Worm (Caenorhabditis elegans) whole organism, L3 larva: ENCODE data around the gene arrd-13.

Experiments
- ceh-16 ChIP-seq: sonication (generic microtip); optimal IDR thresholded peaks from 2 replicates; lab custom pipeline; 2017; ENCODE audit warnings: missing biosample characterization, missing genetic modification characterization
- ceh-9 ChIP-seq: sonication (generic microtip); optimal IDR thresholded peaks from 2 replicates; lab custom pipeline; 2018; ENCODE audit warnings: missing biosample characterization, missing genetic modification characterization
- egl-27 ChIP-seq: sonication (generic microtip); optimal IDR thresholded peaks from 4 replicates; lab custom pipeline; 2017; ENCODE audit warnings: missing biosample characterization, missing genetic modification reagents, missing genetic modification characterization
- egl-5 ChIP-seq: fragments of 150-350 bp; optimal IDR thresholded peaks from 2 replicates; lab custom pipeline; 2017; ENCODE audit warnings: missing biosample characterization, missing genetic modification reagents, missing genetic modification characterization, inconsistent platforms
- elt-1 ChIP-seq: fragments of 150-350 bp; optimal IDR thresholded peaks from 2 replicates; lab custom pipeline; 2014; ENCODE audit warnings: missing biosample characterization, missing genetic modification characterization
- eor-1 ChIP-seq, 2 experiments: fragments of 150-350 bp; optimal IDR thresholded peaks; 2 replicates each; lab custom pipeline; 2014 to 2018; ENCODE audit warnings: missing biosample characterization in 2 of 2, missing genetic modification characterization in 2 of 2
- fkh-10 ChIP-seq: sonication (generic microtip); optimal IDR thresholded peaks from 2 replicates; lab custom pipeline; 2017; ENCODE audit warnings: missing biosample characterization, missing genetic modification reagents, missing genetic modification characterization
- fkh-2 ChIP-seq: fragments of 150-350 bp; optimal IDR thresholded peaks from 2 replicates; lab custom pipeline; 2014; ENCODE audit warnings: missing biosample characterization, missing genetic modification reagents, missing genetic modification characterization
- fos-1 ChIP-seq: fragments of 150-350 bp; optimal IDR thresholded peaks from 2 replicates; lab custom pipeline; 2014; ENCODE audit warnings: missing biosample characterization, missing genetic modification characterization
- jun-1 ChIP-seq: fragments of 150-350 bp; optimal IDR thresholded peaks from 2 replicates; lab custom pipeline; 2014; ENCODE audit warnings: missing biosample characterization, missing genetic modification reagents, missing genetic modification characterization
- lin-15B ChIP-seq: fragments of 150-350 bp; optimal IDR thresholded peaks from 2 replicates; lab custom pipeline; 2014; ENCODE audit warnings: missing biosample characterization, missing genetic modification characterization
- lin-39 ChIP-seq: fragments of 150-350 bp; optimal IDR thresholded peaks from 2 replicates; lab custom pipeline; 2018; ENCODE audit warnings: missing biosample characterization, missing genetic modification reagents, missing genetic modification characterization
- mdl-1 ChIP-seq: fragments of 150-350 bp; optimal IDR thresholded peaks from 2 replicates; lab custom pipeline; 2014; ENCODE audit warnings: missing biosample characterization, missing genetic modification characterization
- mml-1 ChIP-seq: fragments of 150-350 bp; sonication (generic microtip); optimal IDR thresholded peaks from 3 replicates; lab custom pipeline; 2014; ENCODE audit warnings: missing biosample characterization, missing genetic modification characterization
- nfya-1 ChIP-seq: sonication (generic microtip); optimal IDR thresholded peaks from 2 replicates; lab custom pipeline; 2017; ENCODE audit warnings: missing genetic modification characterization, mild to moderate bottlenecking, missing compliant biosample characterization, antibody characterized with exemption, moderate library complexity; ENCODE audit not compliant: insufficient read depth
- nhr-12 ChIP-seq: fragments of 150-350 bp; optimal IDR thresholded peaks from 2 replicates; lab custom pipeline; 2014; ENCODE audit warnings: missing biosample characterization, missing genetic modification characterization
- nhr-23 ChIP-seq: fragments of 150-350 bp; optimal IDR thresholded peaks from 2 replicates; lab custom pipeline; 2014; ENCODE audit warnings: missing biosample characterization, missing genetic modification reagents, missing genetic modification characterization
- nhr-237 ChIP-seq: fragments of 150-350 bp; optimal IDR thresholded peaks from 2 replicates; lab custom pipeline; 2014; ENCODE audit warnings: missing biosample characterization, missing genetic modification characterization
- nhr-25 ChIP-seq: sonication (generic microtip); optimal IDR thresholded peaks from 2 replicates; lab custom pipeline; 2017; ENCODE audit warnings: missing biosample characterization, missing genetic modification characterization
- nhr-28 ChIP-seq: fragments of 150-350 bp; optimal IDR thresholded peaks from 2 replicates; lab custom pipeline; 2014; ENCODE audit warnings: missing biosample characterization, missing genetic modification characterization
- nhr-43 ChIP-seq: sonication (generic microtip); optimal IDR thresholded peaks from 2 replicates; lab custom pipeline; 2016; ENCODE audit warnings: mild to moderate bottlenecking, missing genetic modification characterization, missing compliant biosample characterization; ENCODE audit not compliant: poor library complexity, severe bottlenecking
- nhr-76 ChIP-seq: fragments of 150-350 bp; sonication (generic microtip); optimal IDR thresholded peaks from 5 replicates; lab custom pipeline; 2014; ENCODE audit warnings: missing biosample characterization, missing genetic modification characterization
- nhr-77 ChIP-seq: fragments of 150-350 bp; optimal IDR thresholded peaks from 2 replicates; lab custom pipeline; 2014; ENCODE audit warnings: missing biosample characterization, missing genetic modification characterization
- pha-4 ChIP-seq: fragments of 150-350 bp; optimal IDR thresholded peaks from 2 replicates; lab custom pipeline; 2014; ENCODE audit warnings: missing biosample characterization, missing genetic modification reagents, missing genetic modification characterization
- pqm-1 ChIP-seq: fragments of 150-350 bp; optimal IDR thresholded peaks from 2 replicates; lab custom pipeline; 2017; ENCODE audit warnings: missing biosample characterization, missing genetic modification characterization, inconsistent platforms
- sea-2 ChIP-seq: fragments of 150-350 bp; sonication (generic microtip); optimal IDR thresholded peaks from 4 replicates; lab custom pipeline; 2014; ENCODE audit warnings: missing biosample characterization, missing genetic modification reagents, missing genetic modification characterization
- skn-1 ChIP-seq: fragments of 150-350 bp; optimal IDR thresholded peaks from 2 replicates; lab custom pipeline; 2014; ENCODE audit warnings: missing biosample characterization, missing genetic modification characterization
- tbx-2 ChIP-seq: sonication (generic microtip); optimal IDR thresholded peaks from 2 replicates; lab custom pipeline; 2016; ENCODE audit warnings: mild to moderate bottlenecking, missing genetic modification characterization, missing compliant biosample characterization
- zag-1 ChIP-seq: fragments of 150-350 bp; optimal IDR thresholded peaks from 2 replicates; lab custom pipeline; 2014; ENCODE audit warnings: missing biosample characterization, missing genetic modification characterization

Gene arrd-13

DNA sequence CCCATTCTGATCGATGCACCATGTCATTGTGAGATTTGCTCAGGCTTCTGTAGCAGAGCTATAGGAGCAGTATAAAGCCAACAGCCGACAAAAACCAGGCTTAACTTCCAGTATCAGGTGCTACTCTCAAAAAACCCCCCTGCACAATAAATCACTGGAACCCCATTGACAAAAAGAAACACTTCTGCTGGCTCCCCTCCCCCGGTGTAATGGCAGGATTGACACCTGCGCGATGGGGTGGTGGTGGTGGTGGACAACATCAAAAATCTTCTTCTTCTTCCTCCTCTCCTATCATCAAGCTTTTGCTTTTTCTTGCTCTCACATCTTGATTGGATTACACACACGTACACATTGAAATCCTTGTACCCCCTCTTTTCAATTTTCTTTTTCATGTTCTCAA, 31.5 kb downstream of the arrd-13 start:
- TF ChIP-seq egl-5 (tag; lab: Kevin White, UChicago) (peak; percentile 22), mml-1 (tag; lab: Kevin White, UChicago) (no peak), lin-39 (tag; lab: Kevin White, UChicago) (peak; percentile 12)
- TF ChIP-seq, all 47 proteins: peak for 2

DNA sequence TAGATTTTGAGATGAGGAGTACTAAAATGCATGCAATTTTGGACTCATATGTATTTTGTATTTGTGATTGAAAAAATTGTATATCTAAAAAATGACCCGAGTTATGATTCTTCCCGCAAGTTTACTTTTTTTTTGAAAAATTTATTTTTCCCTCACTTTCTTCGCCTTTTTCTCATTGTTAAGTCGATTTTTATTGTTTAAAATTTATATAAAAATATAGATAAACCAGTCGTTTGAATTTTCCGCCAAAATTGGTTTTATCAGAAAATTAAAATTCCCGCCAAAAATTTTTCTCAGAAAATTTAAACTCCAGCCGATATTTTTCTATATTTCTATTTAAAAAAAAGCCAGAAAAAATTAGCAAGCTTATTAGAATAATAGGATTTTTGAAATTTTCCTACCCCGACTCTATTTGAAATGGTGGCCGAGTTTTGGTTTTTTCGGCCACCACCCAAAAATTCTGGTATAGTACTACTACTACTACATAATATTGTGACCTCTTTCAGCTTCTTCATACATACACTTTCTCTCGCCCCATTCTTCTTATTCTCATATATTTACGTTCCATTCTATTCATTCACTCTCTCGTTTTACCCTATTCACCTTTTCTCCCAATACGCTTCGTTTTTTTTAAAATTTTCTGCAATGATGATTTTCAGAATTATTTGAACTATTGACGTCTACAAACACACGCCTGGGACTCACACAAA, 33.5 kb downstream of the arrd-13 start, which contains the start of gene ZK131.11:
TSS of gene ZK131.11 (plus strand) at position 660 of the 710 bp plus-strand sequence.
- TF ChIP-seq nfya-1 (tag; lab: Kevin White, UChicago) (no peak), egl-27 (tag; lab: Kevin White, UChicago) (no peak), mdl-1 (no peak), elt-1 (no peak), fos-1 (tag; lab: Kevin White, UChicago) (no peak), tbx-2 (tag; lab: Kevin White, UChicago) (no peak), nhr-43 (no peak), fkh-2 (no peak), pqm-1 (tag; lab: Kevin White, UChicago) (no peak), skn-1 (tag; lab: Kevin White, UChicago) (no peak), lin-15B (tag; lab: Kevin White, UChicago) (no peak), fkh-10 (no peak), ceh-16 (tag; lab: Kevin White, UChicago) (no peak), eor-1 (tag; optimal IDR thresholded peaks at IDR 0.05; lab: Kevin White, UChicago) (no peak), nhr-12 (no peak), sea-2 (GFP tag; lab: Kevin White, UChicago) (no peak), nhr-77 (tag; lab: Kevin White, UChicago) (no peak)

DNA sequence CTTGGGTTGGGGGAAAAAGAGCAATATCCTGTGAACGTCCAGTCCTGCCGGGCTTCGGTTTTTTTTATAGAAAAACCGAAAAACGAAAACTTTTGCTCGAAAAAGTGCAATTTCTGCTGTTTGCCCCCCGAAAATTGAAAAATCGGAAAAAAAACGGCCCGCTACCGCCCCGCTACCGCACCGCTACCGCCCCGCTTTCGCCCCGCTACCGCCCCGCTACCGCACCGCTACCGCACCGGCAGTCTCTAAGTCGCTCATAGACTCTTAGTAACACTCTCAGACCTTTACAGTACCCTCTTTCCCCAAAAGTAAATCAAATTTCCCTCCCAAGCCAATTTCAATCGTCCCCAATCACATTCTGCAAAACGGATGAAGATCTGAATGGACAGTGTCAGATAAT, 37.0 kb downstream of the arrd-13 start:
- TF ChIP-seq nhr-237 (tag; lab: Kevin White, UChicago) = no peak
- TF ChIP-seq fos-1 (tag; lab: Kevin White, UChicago) = no peak
- no peak for TF ChIP-seq ceh-16 (tag; lab: Kevin White, UChicago)
- no peak for TF ChIP-seq mml-1 (tag; lab: Kevin White, UChicago)
- no peak for TF ChIP-seq jun-1
- TF ChIP-seq lin-15B (tag; lab: Kevin White, UChicago) = no peak
- TF ChIP-seq nhr-23 (tag; lab: Kevin White, UChicago) = no peak
- TF ChIP-seq nhr-76 (tag; lab: Kevin White, UChicago) = no peak
- no peak for TF ChIP-seq fkh-2
- no peak for TF ChIP-seq pha-4 (tag; lab: Kevin White, UChicago)
- TF ChIP-seq sea-2 (GFP tag; lab: Kevin White, UChicago) = no peak
- no peak for TF ChIP-seq egl-5 (tag; lab: Kevin White, UChicago)
- TF ChIP-seq nhr-25 (tag; lab: Kevin White, UChicago) = no peak
- no peak for TF ChIP-seq zag-1

DNA sequence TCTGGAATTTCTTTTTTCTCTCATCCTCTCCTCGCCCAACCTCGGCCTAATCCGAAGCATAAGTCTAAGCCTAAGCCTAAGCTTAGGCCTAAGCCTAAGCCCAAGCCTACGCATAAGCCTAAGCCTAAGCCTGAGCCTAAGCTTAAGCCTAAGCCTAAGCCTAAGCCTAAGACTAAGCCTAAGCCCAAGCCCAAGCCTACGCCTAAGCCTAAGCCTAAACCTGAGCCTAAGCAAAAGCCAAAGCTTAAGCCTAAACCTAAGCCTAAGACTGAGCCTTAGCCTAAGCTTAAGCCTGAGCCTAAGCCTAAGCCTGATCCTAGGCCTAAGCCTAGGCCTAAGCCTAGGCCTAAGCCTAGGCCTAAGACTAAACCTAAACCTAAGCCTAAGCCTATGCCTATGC, 38.1 kb downstream of the arrd-13 start:
- no peak for TF ChIP-seq fkh-2
- TF ChIP-seq nhr-28 (tag; lab: Kevin White, UChicago) = no peak
- no peak for TF ChIP-seq ceh-9 (tag; lab: Kevin White, UChicago)
- TF ChIP-seq, all 47 proteins: peak for 0

DNA sequence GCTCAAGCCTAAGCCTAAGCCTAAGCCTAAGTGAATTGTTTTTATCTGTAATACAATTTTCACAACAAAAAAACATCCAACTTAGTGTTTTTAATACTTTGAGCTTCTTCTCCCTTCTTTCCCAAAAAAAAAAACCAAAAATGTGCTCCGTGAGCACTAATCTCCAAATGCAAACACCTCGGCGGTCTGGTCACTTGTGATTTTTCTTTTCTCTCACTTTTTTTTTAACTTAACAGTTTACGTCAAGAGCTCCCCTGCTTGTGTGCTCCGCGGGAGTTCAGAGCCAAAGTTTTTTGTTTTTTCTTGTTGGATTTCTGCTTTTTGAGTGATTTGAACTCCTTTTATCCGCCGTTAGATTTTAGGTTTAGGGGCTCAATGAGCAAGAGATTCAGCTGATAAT, 48.1 kb downstream of the arrd-13 start:
- peak; percentile 52 for TF ChIP-seq pha-4 (tag; lab: Kevin White, UChicago)
- no peak for TF ChIP-seq fos-1 (tag; lab: Kevin White, UChicago)
